Fruit fly (Drosophila melanogaster) whole organism, embryonic: ENCODE results near the gene pdm2.

Source experiments
- Bgb ChIP-seq: fragments of 200-800 bp; sonication (Bioruptor generic); IDR thresholded peaks from 2 replicates; pipeline ENCODE4 v1.3.6; 2022; ENCODE audit warnings: missing biosample characterization, missing genetic modification characterization; ENCODE audit not compliant: partially characterized antibody
- CG10959 ChIP-seq: fragments of 200-800 bp; sonication (Bioruptor generic); IDR thresholded peaks from 2 replicates; pipeline ENCODE4 v1.3.6; 2022; ENCODE audit warnings: missing biosample characterization, missing genetic modification characterization
- CG10979 ChIP-seq: fragments of 200-800 bp; sonication (Bioruptor generic); optimal IDR thresholded peaks from 2 replicates; lab custom pipeline; 2018; ENCODE audit warnings: missing biosample characterization, mild to moderate bottlenecking, missing genetic modification characterization, moderate library complexity
- CG11093 ChIP-seq: fragments of 200-800 bp; sonication (Bioruptor generic); IDR thresholded peaks from 3 replicates; pipeline ENCODE4 v1.3.6; 2022; ENCODE audit warnings: missing biosample characterization, missing genetic modification characterization
- CG11247 ChIP-seq: fragments of 200-800 bp; sonication (Bioruptor generic); IDR thresholded peaks from 2 replicates; pipeline ENCODE4 v1.3.6; 2022; ENCODE audit warnings: missing biosample characterization, missing genetic modification characterization
- CG12299 ChIP-seq: fragments of 200-800 bp; sonication (Bioruptor generic); optimal IDR thresholded peaks from 2 replicates; lab custom pipeline; 2018; ENCODE audit warnings: missing biosample characterization, mild to moderate bottlenecking, missing genetic modification characterization
- CG1233 ChIP-seq: fragments of 200-800 bp; sonication (Bioruptor generic); optimal IDR thresholded peaks from 4 replicates; lab custom pipeline; 2018; ENCODE audit warnings: missing biosample characterization, mild to moderate bottlenecking, missing genetic modification characterization
- CG13424 ChIP-seq: fragments of 200-800 bp; sonication (Bioruptor generic); optimal IDR thresholded peaks from 2 replicates; lab custom pipeline; 2019; ENCODE audit warnings: missing biosample characterization, mild to moderate bottlenecking, missing genetic modification characterization, moderate library complexity
- CG14014 ChIP-seq: fragments of 200-800 bp; sonication (Bioruptor generic); IDR thresholded peaks from 2 replicates; pipeline ENCODE4 v1.3.6; 2022; ENCODE audit warnings: missing biosample characterization, missing genetic modification characterization
- CG14050 ChIP-seq: fragments of 200-800 bp; sonication (Bioruptor generic); IDR thresholded peaks from 3 replicates; pipeline ENCODE4 v1.3.6; 2022; ENCODE audit warnings: missing biosample characterization, missing genetic modification characterization
- CG15514 ChIP-seq: fragments of 200-800 bp; sonication (Bioruptor generic); optimal IDR thresholded peaks from 3 replicates; lab custom pipeline; 2017; ENCODE audit warnings: missing biosample characterization, missing genetic modification characterization, mild to moderate bottlenecking, moderate library complexity, missing genetic modification reagents
- CG1602 ChIP-seq: fragments of 200-800 bp; sonication (Bioruptor generic); optimal IDR thresholded peaks from 3 replicates; lab custom pipeline; 2016; ENCODE audit warnings: missing biosample characterization, missing genetic modification characterization
- CG18476 ChIP-seq: fragments of 200-800 bp; sonication (Bioruptor generic); optimal IDR thresholded peaks from 2 replicates; lab custom pipeline; 2016; ENCODE audit warnings: missing biosample characterization, mild to moderate bottlenecking, missing genetic modification characterization
- CG2120 ChIP-seq: fragments of 200-800 bp; sonication (Bioruptor generic); optimal IDR thresholded peaks from 3 replicates; lab custom pipeline; 2016; ENCODE audit warnings: missing biosample characterization, missing genetic modification characterization
- CG31441 ChIP-seq: fragments of 200-800 bp; sonication (Bioruptor generic); IDR thresholded peaks from 2 replicates; pipeline ENCODE4 v1.3.6; 2022; ENCODE audit warnings: missing biosample characterization, missing genetic modification characterization
- CG32532 ChIP-seq: fragments of 200-800 bp; sonication (Bioruptor generic); IDR thresholded peaks from 2 replicates; pipeline ENCODE4 v1.3.6; 2022; ENCODE audit warnings: missing biosample characterization, missing genetic modification characterization
- CG3726 ChIP-seq: fragments of 200-800 bp; sonication (Bioruptor generic); IDR thresholded peaks from 3 replicates; pipeline ENCODE4, ENCODE4 v1.3.6; 2022; ENCODE audit warnings: missing biosample characterization, missing genetic modification characterization
- CG42726 ChIP-seq: fragments of 200-800 bp; sonication (Bioruptor generic); IDR thresholded peaks from 2 replicates; pipeline ENCODE4 v1.3.6; 2022; ENCODE audit warnings: missing biosample characterization, missing genetic modification characterization; ENCODE audit not compliant: partially characterized antibody
- CG7372 ChIP-seq: fragments of 200-800 bp; sonication (Bioruptor generic); IDR thresholded peaks from 2 replicates; pipeline ENCODE4 v1.3.6; 2022; ENCODE audit warnings: missing biosample characterization, missing genetic modification characterization
- CG7745 ChIP-seq: fragments of 200-800 bp; sonication (Bioruptor generic); optimal IDR thresholded peaks from 2 replicates; lab custom pipeline; 2018; ENCODE audit warnings: missing biosample characterization, mild to moderate bottlenecking, missing genetic modification characterization, moderate library complexity
- CG7786 ChIP-seq: fragments of 200-800 bp; sonication (Bioruptor generic); optimal IDR thresholded peaks from 2 replicates; lab custom pipeline; 2016; ENCODE audit warnings: missing biosample characterization, missing genetic modification characterization
- CG7839 ChIP-seq: fragments of 200-800 bp; sonication (Bioruptor generic); optimal IDR thresholded peaks from 3 replicates; lab custom pipeline; 2018; ENCODE audit warnings: missing biosample characterization, mild to moderate bottlenecking, missing genetic modification characterization, moderate library complexity
- CG9437 ChIP-seq: fragments of 200-800 bp; sonication (Bioruptor generic); optimal IDR thresholded peaks from 2 replicates; lab custom pipeline; 2018; ENCODE audit warnings: missing biosample characterization, mild to moderate bottlenecking, missing genetic modification characterization
- CG9932 ChIP-seq: fragments of 200-800 bp; sonication (Bioruptor generic); IDR thresholded peaks from 2 replicates; pipeline ENCODE4 v1.3.6; 2022; ENCODE audit warnings: missing biosample characterization, missing genetic modification characterization
- E2f2 ChIP-seq: fragments of 200-800 bp; sonication (Bioruptor generic); IDR thresholded peaks from 2 replicates; pipeline ENCODE4 v1.3.6; 2022; ENCODE audit warnings: missing biosample characterization, missing genetic modification characterization
- HLH3B ChIP-seq: fragments of 200-800 bp; sonication (Bioruptor generic); IDR thresholded peaks from 2 replicates; pipeline ENCODE4 v1.3.6; 2022; ENCODE audit warnings: missing biosample characterization, missing genetic modification characterization
- Hr51 ChIP-seq, 2 experiments: fragments of 200-800 bp; sonication (Bioruptor generic); optimal IDR thresholded peaks; 2 replicates in 1 of 2; 3 replicates in 1 of 2; lab custom pipeline; 2016 to 2018; ENCODE audit warnings: missing biosample characterization in 2 of 2, missing genetic modification characterization in 2 of 2, mild to moderate bottlenecking in 1 of 2, moderate library complexity in 1 of 2
- Lpt ChIP-seq: fragments of >200 bp; optimal IDR thresholded peaks from 2 replicates; lab custom pipeline; 2018; ENCODE audit warnings: missing biosample characterization, missing genetic modification characterization
- Meics ChIP-seq: fragments of 200-800 bp; sonication (Bioruptor generic); optimal IDR thresholded peaks from 2 replicates; lab custom pipeline; 2017; ENCODE audit warnings: missing biosample characterization, mild to moderate bottlenecking, missing genetic modification characterization
- Neu2 ChIP-seq: fragments of 200-800 bp; sonication (Bioruptor generic); optimal IDR thresholded peaks from 3 replicates; lab custom pipeline; 2016; ENCODE audit warnings: missing biosample characterization, missing genetic modification characterization, borderline replicate concordance
- Oli ChIP-seq: fragments of 200-800 bp; sonication (Bioruptor generic); optimal IDR thresholded peaks from 2 replicates; lab custom pipeline; 2018; ENCODE audit warnings: missing biosample characterization, mild to moderate bottlenecking, missing genetic modification characterization, moderate library complexity
- Rfx ChIP-seq: fragments of 200-800 bp; sonication (Bioruptor generic); IDR thresholded peaks from 2 replicates; pipeline ENCODE4 v1.3.6; 2022; ENCODE audit warnings: missing biosample characterization, missing genetic modification characterization
- Sry-δ ChIP-seq: fragments of 200-800 bp; sonication (Bioruptor generic); optimal IDR thresholded peaks from 2 replicates; lab custom pipeline; 2016; ENCODE audit warnings: missing biosample characterization, missing genetic modification characterization
- Tbp ChIP-seq: fragments of >200 bp; optimal IDR thresholded peaks from 2 replicates; lab custom pipeline; 2018; ENCODE audit warnings: missing biosample characterization, missing genetic modification characterization
- YL-1 ChIP-seq: fragments of 200-800 bp; sonication (Bioruptor generic); optimal IDR thresholded peaks from 3 replicates; lab custom pipeline; 2017; ENCODE audit warnings: missing biosample characterization, mild to moderate bottlenecking, missing genetic modification characterization
- cas ChIP-seq: fragments of 200-800 bp; sonication (Bioruptor generic); IDR thresholded peaks from 2 replicates; pipeline ENCODE4 v1.3.6; 2022; ENCODE audit warnings: missing biosample characterization, missing genetic modification characterization
- cato ChIP-seq: fragments of 200-800 bp; sonication (Bioruptor generic); optimal IDR thresholded peaks from 2 replicates; lab custom pipeline; 2016; ENCODE audit warnings: missing biosample characterization, missing genetic modification characterization, borderline replicate concordance
- gfzf ChIP-seq: fragments of 200-800 bp; sonication (Bioruptor generic); optimal IDR thresholded peaks from 2 replicates; lab custom pipeline; 2016; ENCODE audit warnings: missing biosample characterization, mild to moderate bottlenecking, missing genetic modification characterization, moderate library complexity
- ind ChIP-seq: fragments of 200-800 bp; sonication (Bioruptor generic); optimal IDR thresholded peaks from 3 replicates; lab custom pipeline; 2016; ENCODE audit warnings: missing biosample characterization, missing genetic modification characterization
- inv ChIP-seq: fragments of 200-800 bp; sonication (Bioruptor generic); IDR thresholded peaks from 2 replicates; pipeline ENCODE4 v1.3.6; 2022; ENCODE audit warnings: missing biosample characterization, missing genetic modification characterization; ENCODE audit not compliant: partially characterized antibody
- kay ChIP-seq: fragments of 200-800 bp; sonication (Bioruptor generic); optimal IDR thresholded peaks from 2 replicates; lab custom pipeline; 2016; ENCODE audit warnings: missing biosample characterization, missing genetic modification characterization
- lab ChIP-seq: fragments of 200-800 bp; sonication (Bioruptor generic); optimal IDR thresholded peaks from 3 replicates; lab custom pipeline; 2017; ENCODE audit warnings: missing biosample characterization, missing genetic modification characterization, mild to moderate bottlenecking, moderate library complexity, missing genetic modification reagents
- pan ChIP-seq, 4 experiments: fragments of >200 bp in 3 of 4; fragments of 200-800 bp in 1 of 4; sonication (Bioruptor generic) in 1 of 4; optimal IDR thresholded peaks in 3 of 4; IDR thresholded peaks in 1 of 4; 2 replicates each; pipeline versions ENCODE4 v1.3.6 to Lab custom; 2017 to 2022; ENCODE audit warnings: missing biosample characterization in 2 of 4, missing genetic modification characterization in 2 of 4, mixed read lengths in 1 of 4
- pb ChIP-seq: fragments of 200-800 bp; sonication (Bioruptor generic); optimal IDR thresholded peaks from 3 replicates; lab custom pipeline; 2016; ENCODE audit warnings: missing biosample characterization, missing genetic modification characterization
- psq ChIP-seq: fragments of 200-800 bp; sonication (Bioruptor generic); optimal IDR thresholded peaks from 2 replicates; lab custom pipeline; 2017; ENCODE audit warnings: missing biosample characterization, missing genetic modification characterization
- ro ChIP-seq: fragments of 200-800 bp; sonication (Bioruptor generic); IDR thresholded peaks from 2 replicates; pipeline ENCODE4 v1.3.6; 2022; ENCODE audit warnings: missing biosample characterization, missing genetic modification characterization
- row ChIP-seq: fragments of 200-800 bp; sonication (Bioruptor generic); IDR thresholded peaks from 3 replicates; pipeline ENCODE4 v1.3.6; 2022; ENCODE audit warnings: missing biosample characterization, missing genetic modification characterization
- tgo ChIP-seq: fragments of 200-800 bp; sonication (Bioruptor generic); IDR thresholded peaks from 3 replicates; pipeline ENCODE4 v1.3.6; 2022; ENCODE audit warnings: missing biosample characterization, missing genetic modification characterization
- wdn ChIP-seq: fragments of 200-800 bp; sonication (Bioruptor generic); IDR thresholded peaks from 2 replicates; pipeline ENCODE4 v1.3.6; 2022; ENCODE audit warnings: missing biosample characterization, missing genetic modification characterization
- zfh1 ChIP-seq: fragments of 200-800 bp; sonication (Bioruptor generic); IDR thresholded peaks from 3 replicates; pipeline ENCODE4 v1.3.6; 2022; ENCODE audit warnings: missing biosample characterization, missing genetic modification characterization

The pdm2 gene

dm6 chr2L:12700381-12700963 lies 43.5 kb downstream of the pdm2 start, which contains the start of gene CG17036 (continued):
- peak; percentile 43 for TF ChIP-seq CG31441 (GFP tag; lab: Robert Waterston, UW)
- TF ChIP-seq CG15514 = peak; percentile 41
- 0 out of 2 replicates have a peak, but pooled peaks have one; percentile 6 for TF ChIP-seq wdn (GFP tag; lab: Robert Waterston, UW)
- TF ChIP-seq CG14014 (GFP tag; lab: Robert Waterston, UW) = peak; percentile 55
- peak; percentile 40; the same call in 1 of the 2 replicates for TF ChIP-seq CG9932 (GFP tag; lab: Robert Waterston, UW)
- TF ChIP-seq kay (GFP tag; lab: Kevin White, UChicago) = no peak
- TF ChIP-seq CG11093 (GFP tag; lab: Robert Waterston, UW) = no peak
- no peak for TF ChIP-seq CG42726 (GFP tag; lab: Robert Waterston, UW)
- no peak for TF ChIP-seq inv (GFP tag; lab: Robert Waterston, UW)
- TF ChIP-seq CG7786 (GFP tag; lab: Kevin White, UChicago) = no peak
- TF ChIP-seq ind (GFP tag; lab: Kevin White, UChicago) = peak; percentile 43
- peak; percentile 47 for TF ChIP-seq lab (GFP tag; lab: Kevin White, UChicago)
- TF ChIP-seq HLH3B (GFP tag; lab: Robert Waterston, UW) = no peak
- TF ChIP-seq YL-1 = no peak
- no peak for TF ChIP-seq CG10959 (GFP tag; lab: Robert Waterston, UW)
- no peak for TF ChIP-seq CG1602
- TF ChIP-seq CG10979 (tag; lab: Kevin White, UChicago) = no peak
- no peak for TF ChIP-seq Tbp (GFP tag; lab: Kevin White, UChicago)
- no peak for TF ChIP-seq CG3726 (GFP tag; lab: Robert Waterston, UW)
- TF ChIP-seq CG1233 (GFP tag; lab: Kevin White, UChicago) = peak; percentile 7
- TF ChIP-seq CG14050 (GFP tag; lab: Robert Waterston, UW) = no peak
- no peak for TF ChIP-seq E2f2 (GFP tag; lab: Robert Waterston, UW)
- no peak for TF ChIP-seq Lpt (GFP tag; lab: Kevin White, UChicago)
- TF ChIP-seq CG11247 (GFP tag; lab: Robert Waterston, UW) = no peak; the same call in 1 of the 2 replicates
- TF ChIP-seq ro (GFP tag; lab: Robert Waterston, UW) = no peak
- peak; percentile 62; the same call in 1 of the 2 replicates for TF ChIP-seq CG32532 (GFP tag; lab: Robert Waterston, UW)
- TF ChIP-seq pan (optimal IDR thresholded peaks at IDR 0.05; lab: Kevin White, UChicago) = no peak
- peak in 1 of 2 experiments; percentile 28 for TF ChIP-seq pan (GFP tag; optimal IDR thresholded peaks at IDR 0.05 in 1 of 2, IDR thresholded peaks at IDR 0.05 in 1 of 2)
- TF ChIP-seq cato (GFP tag; lab: Kevin White, UChicago) = no peak
- no peak for TF ChIP-seq Sry-δ (GFP tag; lab: Kevin White, UChicago)
- TF ChIP-seq zfh1 (GFP tag; lab: Robert Waterston, UW) = 0 out of 3 replicates have a peak, but pooled peaks have one; percentile 29
- peak; percentile 80 for TF ChIP-seq row
- TF ChIP-seq psq = no peak
- no peak for TF ChIP-seq Neu2
- TF ChIP-seq CG13424 (tag; lab: Kevin White, UChicago) = peak; percentile 12
- peak; percentile 26 for TF ChIP-seq CG2120 (GFP tag; lab: Kevin White, UChicago)
- no peak for TF ChIP-seq CG18476 (GFP tag; lab: Kevin White, UChicago)
- peak; percentile 66 for TF ChIP-seq Rfx
- peak; percentile 52 for TF ChIP-seq Meics
- no peak for TF ChIP-seq cas (GFP tag; lab: Robert Waterston, UW)
- peak; percentile 22 for TF ChIP-seq Oli
- no peak for TF ChIP-seq pb (GFP tag; lab: Kevin White, UChicago)
- no peak for TF ChIP-seq Hr51 (GFP tag; optimal IDR thresholded peaks at IDR 0.05; lab: Kevin White, UChicago)
- TF ChIP-seq CG7372 (GFP tag; lab: Robert Waterston, UW) = no peak
- TF ChIP-seq CG7839 (tag; lab: Kevin White, UChicago) = peak; percentile 58
- TF ChIP-seq gfzf (GFP tag; lab: Kevin White, UChicago) = no peak
- no peak for TF ChIP-seq CG12299 (tag; lab: Kevin White, UChicago)
- peak; percentile 10 for TF ChIP-seq CG9437 (GFP tag; lab: Kevin White, UChicago)
- TF ChIP-seq CG7745 (tag; lab: Kevin White, UChicago) = no peak
- TF ChIP-seq tgo (GFP tag; lab: Robert Waterston, UW) = no peak
- no peak for TF ChIP-seq Bgb (GFP tag; lab: Robert Waterston, UW)
